Worm (Caenorhabditis elegans): ENCODE results near the gene cnp-3.

Gene cnp-3

ce11 chrX:17157868-17158267, 20.0 kb upstream of the cnp-3 start, which contains the start of gene npr-21:
Gene npr-21, minus strand, starts transcription at chrX:17157968.
- no peak for TF ChIP-seq ceh-28 (tag; optimal IDR thresholded peaks at IDR 0.05)
- TF ChIP-seq nhr-76 (tag; optimal IDR thresholded peaks at IDR 0.05): no peak
- no peak for TF ChIP-seq ztf-4 (tag; optimal IDR thresholded peaks at IDR 0.05)
- no peak for TF ChIP-seq eor-1 (tag; optimal IDR thresholded peaks at IDR 0.05)
- TF ChIP-seq aly-2 (tag; optimal IDR thresholded peaks at IDR 0.05): no peak
- TF ChIP-seq nhr-43 (tag; optimal IDR thresholded peaks at IDR 0.05; ENCODE audit: poor library complexity, severe bottlenecking): no peak
- TF ChIP-seq fkh-2 (tag; optimal IDR thresholded peaks at IDR 0.05): no peak
- no peak for TF ChIP-seq R02D3.7 (tag; optimal IDR thresholded peaks at IDR 0.05)
- TF ChIP-seq ZK546.5 (tag; optimal IDR thresholded peaks at IDR 0.05): no peak
- TF ChIP-seq ceh-82 (tag; optimal IDR thresholded peaks at IDR 0.05): no peak
- no peak for TF ChIP-seq elt-2 (tag; optimal IDR thresholded peaks at IDR 0.05)
- TF ChIP-seq elt-1 (tag; optimal IDR thresholded peaks at IDR 0.05): no peak
- no peak for TF ChIP-seq pha-4 (tag; optimal IDR thresholded peaks at IDR 0.05)
- no peak for TF ChIP-seq ama-1 (optimal IDR thresholded peaks at IDR 0.05)
- no peak for TF ChIP-seq fkh-10 (GFP tag; optimal IDR thresholded peaks at IDR 0.05)
- no peak for TF ChIP-seq fos-1 (tag; optimal IDR thresholded peaks at IDR 0.05)
- TF ChIP-seq mml-1 (tag; optimal IDR thresholded peaks at IDR 0.05): no peak
- TF ChIP-seq nhr-28 (tag; optimal IDR thresholded peaks at IDR 0.05): no peak

- TF ChIP-seq ama-1 (optimal IDR thresholded peaks at IDR 0.05) (no peak), fos-1 (tag; optimal IDR thresholded peaks at IDR 0.05) (no peak), sea-2 (GFP tag; optimal IDR thresholded peaks at IDR 0.05) (no peak), nhr-11 (tag; optimal IDR thresholded peaks at IDR 0.05) (no peak), ztf-4 (tag; optimal IDR thresholded peaks at IDR 0.05) (no peak), pha-4 (tag; optimal IDR thresholded peaks at IDR 0.05) (no peak), fkh-2 (tag; optimal IDR thresholded peaks at IDR 0.05) (no peak), ztf-11 (tag; optimal IDR thresholded peaks at IDR 0.05) (no peak), pqm-1 (tag; optimal IDR thresholded peaks at IDR 0.05) (no peak), R02D3.7 (tag; optimal IDR thresholded peaks at IDR 0.05) (no peak), egl-27 (tag; optimal IDR thresholded peaks at IDR 0.05) (no peak), ceh-9 (tag; optimal IDR thresholded peaks at IDR 0.05) (no peak), elt-2 (tag; optimal IDR thresholded peaks at IDR 0.05) (no peak), lin-15B (tag; optimal IDR thresholded peaks at IDR 0.05) (no peak), ZK546.5 (tag; optimal IDR thresholded peaks at IDR 0.05) (no peak), elt-3 (tag; optimal IDR thresholded peaks at IDR 0.05) (no peak), mdl-1 (tag; optimal IDR thresholded peaks at IDR 0.05) (no peak), nhr-76 (tag; optimal IDR thresholded peaks at IDR 0.05) (no peak), nhr-67 (tag; optimal IDR thresholded peaks at IDR 0.05) (no peak), lin-39 (tag; optimal IDR thresholded peaks at IDR 0.05) (no peak)
These were observed 19.2 kb upstream of the cnp-3 start for ce11 chrX:17157089-17157488.

- TF ChIP-seq nfya-1 (tag; optimal IDR thresholded peaks at IDR 0.05; ENCODE audit: insufficient read depth) (peak; percentile 84), nhr-43 (tag; optimal IDR thresholded peaks at IDR 0.05; ENCODE audit: poor library complexity, severe bottlenecking) (peak; percentile 48), elt-2 (tag; optimal IDR thresholded peaks at IDR 0.05) (peak; percentile 50), tbx-2 (tag; optimal IDR thresholded peaks at IDR 0.05) (peak; percentile 54), nhr-23 (tag; optimal IDR thresholded peaks at IDR 0.05) (peak; percentile 52), snpc-4 (tag; optimal IDR thresholded peaks at IDR 0.05) (peak; percentile 65), pha-4 (tag; optimal IDR thresholded peaks at IDR 0.05) (peak; percentile 91), mdl-1 (tag; optimal IDR thresholded peaks at IDR 0.05) (no peak), mml-1 (tag; optimal IDR thresholded peaks at IDR 0.05) (no peak), lin-15B (tag; optimal IDR thresholded peaks at IDR 0.05) (peak; percentile 41), nhr-76 (tag; optimal IDR thresholded peaks at IDR 0.05) (no peak), ceh-28 (tag; optimal IDR thresholded peaks at IDR 0.05) (peak; percentile 6), egl-27 (tag; optimal IDR thresholded peaks at IDR 0.05) (peak; percentile 17), R02D3.7 (tag; optimal IDR thresholded peaks at IDR 0.05) (no peak), elt-1 (tag; optimal IDR thresholded peaks at IDR 0.05) (peak; percentile 24), aly-2 (tag; optimal IDR thresholded peaks at IDR 0.05) (no peak), ceh-9 (tag; optimal IDR thresholded peaks at IDR 0.05) (no peak), hmg-11 (tag; optimal IDR thresholded peaks at IDR 0.05) (peak; percentile 84), nhr-12 (tag; optimal IDR thresholded peaks at IDR 0.05) (no peak), nhr-25 (tag; optimal IDR thresholded peaks at IDR 0.05) (peak; percentile 62), lin-39 (tag; optimal IDR thresholded peaks at IDR 0.05) (peak; percentile 62), pqm-1 (tag; optimal IDR thresholded peaks at IDR 0.05) (peak; percentile 58), sea-2 (GFP tag; optimal IDR thresholded peaks at IDR 0.05) (peak; percentile 67), egl-5 (tag; optimal IDR thresholded peaks at IDR 0.05) (peak; percentile 69), lsy-12 (tag; optimal IDR thresholded peaks at IDR 0.05) (peak; percentile 13)
These were observed 13.3 kb upstream of the cnp-3 start, which contains the start of gene mdt-1.2 for ce11 chrX:17151160-17151711. Gene mdt-1.2, plus strand, starts transcription at chrX:17151522.
